Worm (Caenorhabditis elegans): ENCODE measurements around the gene T04A8.8.
A peak's percentile ranks its signal among the peaks of the same experiment; 100 is the strongest.

Gene T04A8.8

DNA sequence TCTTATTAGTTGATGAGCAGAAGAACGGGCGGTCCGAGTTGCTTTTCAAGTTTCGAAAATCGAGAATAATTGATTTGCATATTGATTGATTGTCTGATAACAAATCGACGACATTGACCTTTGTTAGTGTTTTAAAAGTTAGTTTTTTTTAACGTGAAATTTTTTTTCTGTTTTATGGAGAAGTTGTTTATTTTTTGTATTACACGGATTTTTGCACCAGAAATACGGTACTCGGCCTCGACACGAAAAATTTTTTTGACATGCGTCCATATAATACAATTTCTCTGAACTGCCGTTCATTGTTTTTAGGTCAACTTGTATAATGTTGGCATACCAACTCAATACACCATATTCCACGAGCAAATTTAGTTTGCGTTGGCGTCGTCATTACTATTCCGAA lies 38.4 kb upstream of the T04A8.8 start, which contains the start of gene T23F11.2:
Gene T23F11.2 (minus strand): TSS at position 101 of the 400 bp plus-strand sequence.
- TF ChIP-seq egl-5 (tag; optimal IDR thresholded peaks at IDR 0.05), result no peak
- no peak for TF ChIP-seq ztf-11 (tag; optimal IDR thresholded peaks at IDR 0.05)
- no peak for TF ChIP-seq aly-2 (tag; optimal IDR thresholded peaks at IDR 0.05)
- TF ChIP-seq unc-62 (GFP tag; optimal IDR thresholded peaks at IDR 0.05), result no peak
- no peak for TF ChIP-seq nhr-11 (tag; optimal IDR thresholded peaks at IDR 0.05)
- TF ChIP-seq unc-39 (tag; optimal IDR thresholded peaks at IDR 0.05), result no peak
- no peak for TF ChIP-seq nhr-23 (tag; optimal IDR thresholded peaks at IDR 0.05)
- TF ChIP-seq elt-2 (tag; optimal IDR thresholded peaks at IDR 0.05), result no peak
- no peak for TF ChIP-seq snpc-4 (tag; optimal IDR thresholded peaks at IDR 0.05)
- TF ChIP-seq jun-1 (tag; optimal IDR thresholded peaks at IDR 0.05), result no peak
- TF ChIP-seq nhr-43 (tag; optimal IDR thresholded peaks at IDR 0.05; ENCODE audit: poor library complexity, severe bottlenecking), result no peak
- TF ChIP-seq zag-1 (tag; optimal IDR thresholded peaks at IDR 0.05), result no peak
- TF ChIP-seq nhr-237 (tag; optimal IDR thresholded peaks at IDR 0.05), result no peak
- no peak for TF ChIP-seq ZK546.5 (tag; optimal IDR thresholded peaks at IDR 0.05)

DNA sequence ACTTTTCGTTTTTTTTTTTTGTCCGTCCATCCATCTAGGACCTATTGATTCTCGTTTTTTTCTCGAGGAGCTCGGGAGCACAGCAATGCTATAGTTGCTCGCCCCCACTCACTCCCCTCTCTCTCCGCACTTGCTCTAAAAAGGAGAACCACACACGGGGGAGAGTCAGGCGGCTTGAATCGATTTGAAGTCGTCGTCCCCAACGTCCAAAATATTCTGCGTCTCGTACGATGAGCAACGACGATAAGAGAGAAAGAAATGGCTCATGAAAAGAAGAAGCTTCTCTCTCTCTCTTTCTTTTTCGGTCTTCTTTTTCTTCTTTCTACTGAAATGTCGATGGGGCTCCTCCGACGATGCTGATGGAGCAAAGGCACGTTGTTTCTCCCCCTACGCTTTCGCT lies 37.4 kb upstream of the T04A8.8 start:
- TF ChIP-seq nfya-1 (tag; optimal IDR thresholded peaks at IDR 0.05; ENCODE audit: insufficient read depth), result peak; percentile 81
- TF ChIP-seq tbx-2 (tag; optimal IDR thresholded peaks at IDR 0.05), result peak; percentile 8
- no peak for TF ChIP-seq nhr-23 (tag; optimal IDR thresholded peaks at IDR 0.05)
- peak; percentile 31 for TF ChIP-seq lin-15B (tag; optimal IDR thresholded peaks at IDR 0.05)
- TF ChIP-seq ztf-11 (tag; optimal IDR thresholded peaks at IDR 0.05), result no peak
- TF ChIP-seq mdl-1 (tag; optimal IDR thresholded peaks at IDR 0.05), result peak; percentile 48
- peak; percentile 9 for TF ChIP-seq elt-1 (tag; optimal IDR thresholded peaks at IDR 0.05)
- no peak for TF ChIP-seq nhr-67 (tag; optimal IDR thresholded peaks at IDR 0.05)
- TF ChIP-seq fkh-10 (GFP tag; optimal IDR thresholded peaks at IDR 0.05), result peak; percentile 67
- TF ChIP-seq hmg-11 (tag; optimal IDR thresholded peaks at IDR 0.05), result peak; percentile 76
- TF ChIP-seq snpc-4 (tag; optimal IDR thresholded peaks at IDR 0.05), result peak; percentile 49
- no peak for TF ChIP-seq nhr-237 (tag; optimal IDR thresholded peaks at IDR 0.05)
- peak; percentile 42 for TF ChIP-seq ceh-28 (tag; optimal IDR thresholded peaks at IDR 0.05)
- TF ChIP-seq lin-39 (tag; optimal IDR thresholded peaks at IDR 0.05), result peak; percentile 85

DNA sequence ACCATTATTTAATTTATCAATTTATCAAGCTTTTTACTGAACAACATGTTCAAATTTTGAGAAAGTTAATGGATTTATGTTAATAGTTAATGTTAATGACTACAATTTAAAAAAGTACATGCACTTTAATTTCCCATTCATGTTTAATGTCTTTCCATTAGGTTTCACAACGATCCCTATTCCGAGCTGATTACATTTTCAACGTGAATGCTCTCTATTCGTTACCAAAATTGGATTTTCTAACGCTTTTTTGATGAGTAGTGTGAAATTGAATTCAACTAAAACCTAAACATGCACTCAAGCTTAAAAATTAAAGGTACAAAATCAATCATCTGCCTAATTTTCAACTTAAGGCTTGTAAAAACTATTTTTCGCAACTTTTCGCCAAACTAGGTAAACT lies 36.4 kb upstream of the T04A8.8 start:
- TF ChIP-seq nhr-11 (tag; optimal IDR thresholded peaks at IDR 0.05), result no peak
- TF ChIP-seq nfya-1 (tag; optimal IDR thresholded peaks at IDR 0.05; ENCODE audit: insufficient read depth), result no peak
- TF ChIP-seq egl-27 (tag; optimal IDR thresholded peaks at IDR 0.05), result no peak
- no peak for TF ChIP-seq ZK546.5 (tag; optimal IDR thresholded peaks at IDR 0.05)
- TF ChIP-seq fkh-10 (GFP tag; optimal IDR thresholded peaks at IDR 0.05), result no peak
- TF ChIP-seq lsy-12 (tag; optimal IDR thresholded peaks at IDR 0.05), result no peak
- no peak for TF ChIP-seq sea-2 (GFP tag; optimal IDR thresholded peaks at IDR 0.05)
- no peak for TF ChIP-seq elt-2 (tag; optimal IDR thresholded peaks at IDR 0.05)
- no peak for TF ChIP-seq elt-1 (tag; optimal IDR thresholded peaks at IDR 0.05)
- no peak for TF ChIP-seq R02D3.7 (tag; optimal IDR thresholded peaks at IDR 0.05)
- TF ChIP-seq nhr-67 (tag; optimal IDR thresholded peaks at IDR 0.05), result no peak
- TF ChIP-seq mdl-1 (tag; optimal IDR thresholded peaks at IDR 0.05), result no peak
- TF ChIP-seq lin-15B (tag; optimal IDR thresholded peaks at IDR 0.05), result no peak
- no peak for TF ChIP-seq aly-2 (tag; optimal IDR thresholded peaks at IDR 0.05)
- no peak for TF ChIP-seq nhr-23 (tag; optimal IDR thresholded peaks at IDR 0.05)
- TF ChIP-seq pqm-1 (tag; optimal IDR thresholded peaks at IDR 0.05), result no peak
- TF ChIP-seq ceh-16 (tag; optimal IDR thresholded peaks at IDR 0.05), result no peak

DNA sequence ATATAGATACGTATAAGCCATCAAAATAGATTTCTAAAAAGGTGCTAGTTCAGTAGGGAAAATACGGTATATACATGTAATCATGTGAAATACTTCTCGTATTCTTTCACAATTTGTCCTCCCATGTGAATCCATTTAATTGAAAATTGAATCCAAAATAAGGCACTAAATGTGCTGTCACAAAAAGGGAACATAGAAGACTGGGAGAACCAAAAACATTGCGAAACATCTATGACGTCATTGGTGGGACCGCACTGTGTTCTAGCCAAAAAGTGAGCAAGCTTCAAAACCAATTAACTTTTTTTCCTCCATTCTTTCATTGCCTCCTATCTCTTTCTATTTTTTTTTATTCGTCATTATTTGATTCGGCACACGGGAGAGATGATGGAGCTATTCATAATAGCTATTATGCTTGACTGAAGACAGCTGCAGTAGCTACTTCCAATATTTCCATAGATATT lies 35.4 kb upstream of the T04A8.8 start, which contains the start of gene cdka-1:
Gene cdka-1 (plus strand): TSS at position 411 of the 461 bp plus-strand sequence.
- TF ChIP-seq pqm-1 (tag; optimal IDR thresholded peaks at IDR 0.05) (no peak), nhr-77 (tag; optimal IDR thresholded peaks at IDR 0.05) (no peak), nfya-1 (tag; optimal IDR thresholded peaks at IDR 0.05; ENCODE audit: insufficient read depth) (peak; percentile 38), lin-39 (tag; optimal IDR thresholded peaks at IDR 0.05) (peak; percentile 36), ztf-4 (tag; optimal IDR thresholded peaks at IDR 0.05) (no peak), nhr-11 (tag; optimal IDR thresholded peaks at IDR 0.05) (no peak), skn-1 (tag; optimal IDR thresholded peaks at IDR 0.05) (no peak), ceh-28 (tag; optimal IDR thresholded peaks at IDR 0.05) (no peak), ceh-9 (tag; optimal IDR thresholded peaks at IDR 0.05) (no peak)

DNA sequence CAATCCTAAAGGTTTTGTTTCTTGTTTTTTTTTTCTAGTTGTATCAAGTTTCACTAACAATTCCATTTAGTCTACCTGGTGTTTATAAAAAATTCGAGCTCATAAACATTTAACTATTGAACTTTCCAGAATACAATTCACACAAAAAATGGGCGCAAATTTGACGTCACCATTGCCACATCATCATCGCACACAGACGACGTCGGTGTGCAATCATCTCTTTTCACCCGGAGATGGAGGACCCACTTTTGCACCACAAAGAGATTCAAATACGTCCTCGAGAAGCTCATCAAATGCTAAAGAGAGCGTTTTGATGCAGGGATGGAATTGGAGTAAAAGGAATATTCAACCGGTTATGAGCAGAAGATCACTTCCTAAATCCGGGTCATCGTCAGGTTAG lies 34.4 kb upstream of the T04A8.8 start:
- TF ChIP-seq lin-15B (tag; optimal IDR thresholded peaks at IDR 0.05), result no peak
- TF ChIP-seq pha-4 (tag; optimal IDR thresholded peaks at IDR 0.05), result no peak
- no peak for TF ChIP-seq snpc-4 (tag; optimal IDR thresholded peaks at IDR 0.05)
- no peak for TF ChIP-seq R02D3.7 (tag; optimal IDR thresholded peaks at IDR 0.05)
- no peak for TF ChIP-seq nhr-43 (tag; optimal IDR thresholded peaks at IDR 0.05; ENCODE audit: poor library complexity, severe bottlenecking)
- TF ChIP-seq skn-1 (tag; optimal IDR thresholded peaks at IDR 0.05), result no peak
- no peak for TF ChIP-seq nhr-28 (tag; optimal IDR thresholded peaks at IDR 0.05)
- no peak for TF ChIP-seq nhr-67 (tag; optimal IDR thresholded peaks at IDR 0.05)
- TF ChIP-seq nfya-1 (tag; optimal IDR thresholded peaks at IDR 0.05; ENCODE audit: insufficient read depth), result no peak
- no peak for TF ChIP-seq tbx-2 (tag; optimal IDR thresholded peaks at IDR 0.05)
